Worm (Caenorhabditis elegans) whole organism, L4 larva: Measurements from ENCODE around the gene let-4.

Experiments used
- ceh-82 ChIP-seq: sonication (generic microtip); optimal IDR thresholded peaks from 2 replicates; lab custom pipeline; 2017; ENCODE audit warnings: missing biosample characterization, missing genetic modification characterization
- daf-12 ChIP-seq: fragments of 150-350 bp; optimal IDR thresholded peaks from 2 replicates; lab custom pipeline; 2014; ENCODE audit warnings: missing biosample characterization, missing genetic modification reagents, missing genetic modification characterization
- egl-27 ChIP-seq: sonication (generic microtip); optimal IDR thresholded peaks from 3 replicates; lab custom pipeline; 2017; ENCODE audit warnings: missing biosample characterization, missing genetic modification reagents, missing genetic modification characterization
- mdl-1 ChIP-seq, 2 experiments: fragments of 150-350 bp in 1 of 2; sonication (generic microtip) in 1 of 2; optimal IDR thresholded peaks; 2 replicates each; lab custom pipeline; 2014 to 2017; ENCODE audit warnings: missing biosample characterization in 2 of 2, missing genetic modification characterization in 2 of 2
- nhr-76 ChIP-seq: fragments of 150-350 bp; optimal IDR thresholded peaks from 2 replicates; lab custom pipeline; 2014; ENCODE audit warnings: missing biosample characterization, missing genetic modification characterization
- pha-4 ChIP-seq, 2 experiments: fragments of 150-350 bp in 1 of 2; fragments of 200-800 bp in 1 of 2; sonication (Bioruptor generic) in 1 of 2; IDR thresholded peaks in 1 of 2; optimal IDR thresholded peaks in 1 of 2; 2 replicates each; pipeline versions ENCODE4 v1.3.6 to Lab custom; 2014 to 2022; ENCODE audit warnings: missing genetic modification characterization in 2 of 2, missing genetic modification reagents in 2 of 2, missing biosample characterization in 1 of 2, missing compliant biosample characterization in 1 of 2
- sdz-12 ChIP-seq: fragments of 200-800 bp; sonication (Bioruptor generic); optimal IDR thresholded peaks from 2 replicates; lab custom pipeline; 2018; ENCODE audit warnings: mild to moderate bottlenecking, missing genetic modification characterization, missing compliant biosample characterization
- set-16 ChIP-seq: fragments of 200-800 bp; sonication (Bioruptor generic); IDR thresholded peaks from 2 replicates; pipeline ENCODE4 v1.3.6; 2022; ENCODE audit warnings: missing genetic modification reagents, missing genetic modification characterization, missing compliant biosample characterization
- snpc-4 ChIP-seq: fragments of 150-350 bp; optimal IDR thresholded peaks from 2 replicates; lab custom pipeline; 2014; ENCODE audit warnings: missing biosample characterization, missing genetic modification characterization
- unc-62 ChIP-seq, 3 experiments: fragments of 150-350 bp in 1 of 3; sonication (generic microtip); optimal IDR thresholded peaks in 2 of 3; peaks in 1 of 3; 1 replicate in 1 of 3; 2 replicates in 2 of 3; lab custom pipeline; 2014 to 2017; ENCODE audit warnings: missing biosample characterization in 3 of 3, missing genetic modification characterization in 3 of 3, missing genetic modification reagents in 3 of 3, missing genotype in 1 of 3
- zag-1 ChIP-seq: fragments of 150-350 bp; optimal IDR thresholded peaks from 2 replicates; lab custom pipeline; 2014; ENCODE audit warnings: missing biosample characterization, missing genetic modification characterization
- zfp-2 ChIP-seq: sonication (generic microtip); optimal IDR thresholded peaks from 2 replicates; lab custom pipeline; 2016; ENCODE audit warnings: mild to moderate bottlenecking, missing genetic modification characterization, missing compliant biosample characterization

DNA sequence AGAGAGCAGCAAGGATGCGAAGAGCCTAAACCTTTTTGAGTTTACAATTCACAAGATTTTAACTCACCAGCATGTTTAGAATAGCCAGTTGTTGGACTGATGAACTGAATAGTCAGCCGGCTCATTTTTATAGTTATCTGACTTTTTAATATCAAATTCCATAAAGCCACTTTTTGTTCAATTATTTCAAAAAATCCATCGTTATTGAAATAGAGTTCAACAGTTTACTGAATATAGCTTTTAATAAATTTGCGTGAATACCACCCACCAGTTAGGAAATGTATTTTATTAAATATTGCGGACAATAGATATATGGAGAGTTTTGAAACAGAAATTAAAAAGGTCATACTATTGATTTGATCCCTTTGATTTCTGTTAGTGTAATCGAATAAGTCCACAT lies 47.6 kb upstream of the let-4 start, which contains the start of gene nspc-20:
- TF ChIP-seq egl-27 (tag; lab: Kevin White, UChicago), result no peak
- no peak for TF ChIP-seq daf-12 (tag; lab: Kevin White, UChicago)
- no peak for TF ChIP-seq nhr-76 (tag; lab: Kevin White, UChicago)
- no peak for TF ChIP-seq snpc-4 (tag; lab: Kevin White, UChicago)
- TF ChIP-seq zfp-2 (tag; lab: Kevin White, UChicago), result no peak
- no peak for TF ChIP-seq pha-4 (GFP tag; IDR thresholded peaks at IDR 0.05; lab: Robert Waterston, UW)
- TF ChIP-seq pha-4 (tag; optimal IDR thresholded peaks at IDR 0.05; lab: Kevin White, UChicago), result no peak
- no peak for TF ChIP-seq mdl-1 (tag; optimal IDR thresholded peaks at IDR 0.05; lab: Kevin White, UChicago)
- TF ChIP-seq unc-62 (GFP tag; optimal IDR thresholded peaks at IDR 0.05 in 1 of 2; lab: Kevin White, UChicago), result no peak
- TF ChIP-seq unc-62 (tag; optimal IDR thresholded peaks at IDR 0.05; lab: Kevin White, UChicago), result no peak
- no peak for TF ChIP-seq ceh-82 (tag; lab: Kevin White, UChicago)
- TF ChIP-seq sdz-12 (GFP tag; lab: Kevin White, UChicago), result no peak
- TF ChIP-seq zag-1 (tag; lab: Kevin White, UChicago), result no peak
- TF ChIP-seq set-16 (GFP tag; lab: Robert Waterston, UW), result no peak
